Fruit fly (Drosophila melanogaster): ENCODE data around the gene out.

Gene out

DNA sequence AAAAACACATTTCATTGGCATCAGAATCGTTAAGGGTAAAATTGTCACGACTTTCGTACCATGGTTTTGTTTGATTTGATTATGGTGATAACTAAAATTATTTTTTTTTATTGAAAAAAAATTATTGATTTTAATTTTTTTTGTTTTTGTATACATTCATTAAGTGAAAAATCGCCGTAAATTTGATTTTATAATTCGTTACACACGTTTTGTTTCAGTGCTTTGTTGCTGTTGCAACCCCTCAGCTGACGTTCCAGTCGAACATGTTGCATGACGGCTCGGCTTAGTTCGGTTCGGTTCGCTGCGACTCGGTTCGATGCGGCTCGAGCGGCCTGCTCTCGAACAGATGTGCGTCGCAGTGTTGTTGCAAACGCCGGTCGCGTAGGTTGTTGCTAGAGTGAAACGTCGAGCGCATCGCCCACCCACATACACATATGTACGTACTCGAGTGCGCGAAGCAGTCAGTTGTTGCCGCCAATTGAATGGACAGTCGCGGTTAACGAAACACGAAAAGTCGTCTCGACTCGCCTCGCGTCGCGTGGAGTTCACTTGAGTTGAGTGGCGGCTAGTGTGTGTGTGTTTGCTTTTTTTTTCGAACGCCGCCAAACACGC lies 31.0 kb upstream of the out start, which contains the start of gene kek5 (continued):
- no peak for TF ChIP-seq vnd (GFP tag; IDR thresholded peaks at IDR 0.05; ENCODE audit: partially characterized antibody)
- peak; percentile 42 for TF ChIP-seq cwo (GFP tag; optimal IDR thresholded peaks at IDR 0.05)
- no peak for TF ChIP-seq CG11247 (GFP tag; IDR thresholded peaks at IDR 0.05)
- peak; percentile 31 for TF ChIP-seq HmgZ (tag; optimal IDR thresholded peaks at IDR 0.05)
- no peak for TF ChIP-seq CG9215 (GFP tag; IDR thresholded peaks at IDR 0.05)
- TF ChIP-seq CG14965 (GFP tag; optimal IDR thresholded peaks at IDR 0.05; ENCODE audit: borderline replicate concordance): no peak
- no peak for TF ChIP-seq prd (optimal IDR thresholded peaks at IDR 0.05)
- TF ChIP-seq prd (GFP tag; IDR thresholded peaks at IDR 0.05): no peak
- peak; percentile 30 for TF ChIP-seq lab (GFP tag; optimal IDR thresholded peaks at IDR 0.05)
- no peak for TF ChIP-seq bab2 (GFP tag; optimal IDR thresholded peaks at IDR 0.05)
- peak; percentile 69 for TF ChIP-seq gem (tag; optimal IDR thresholded peaks at IDR 0.05)
- TF ChIP-seq CG16779 (GFP tag; IDR thresholded peaks at IDR 0.05): no peak
- TF ChIP-seq CG18011 (GFP tag; optimal IDR thresholded peaks at IDR 0.05): no peak
- TF ChIP-seq pzg (GFP tag; optimal IDR thresholded peaks at IDR 0.05): no peak
- no peak for TF ChIP-seq Dref (GFP tag; IDR thresholded peaks at IDR 0.05)
- TF ChIP-seq p53 (GFP tag; optimal IDR thresholded peaks at IDR 0.05): no peak
- TF ChIP-seq CHES-1-like (GFP tag; optimal IDR thresholded peaks at IDR 0.05): no peak
- no peak for TF ChIP-seq onecut (GFP tag; IDR thresholded peaks at IDR 0.05)
- no peak for TF ChIP-seq CG3065 (GFP tag; optimal IDR thresholded peaks at IDR 0.05)
- no peak for TF ChIP-seq ara (GFP tag; IDR thresholded peaks at IDR 0.05)
- TF ChIP-seq trem (tag; optimal IDR thresholded peaks at IDR 0.05): peak; percentile 7
- peak; percentile 14 for TF ChIP-seq Hr3 (GFP tag; optimal IDR thresholded peaks at IDR 0.05)
- TF ChIP-seq CG18764 (GFP tag; optimal IDR thresholded peaks at IDR 0.05): no peak
- no peak for TF ChIP-seq CG4707 (GFP tag; optimal IDR thresholded peaks at IDR 0.05)
- TF ChIP-seq dpn (GFP tag; optimal IDR thresholded peaks at IDR 0.05): peak in 1 of 2 experiments; percentile 16
- no peak for TF ChIP-seq H15 (GFP tag; IDR thresholded peaks at IDR 0.05)
- no peak for TF ChIP-seq CG4328 (GFP tag; optimal IDR thresholded peaks at IDR 0.05)
- no peak for TF ChIP-seq sens-2 (GFP tag; IDR thresholded peaks at IDR 0.05)
- TF ChIP-seq twi (tag; optimal IDR thresholded peaks at IDR 0.05): no peak
- TF ChIP-seq CG8388 (GFP tag; optimal IDR thresholded peaks at IDR 0.05): peak; percentile 41
- no peak; the same call in 2 of the 3 replicates for TF ChIP-seq CG14050 (GFP tag; IDR thresholded peaks at IDR 0.05)
- no peak for TF ChIP-seq BEAF-32 (GFP tag; optimal IDR thresholded peaks at IDR 0.05)
- no peak for TF ChIP-seq CG15601 (tag; optimal IDR thresholded peaks at IDR 0.05)
- peak; percentile 37 for TF ChIP-seq dmrt11E (tag; optimal IDR thresholded peaks at IDR 0.05)
- 0 out of 3 replicates have a peak, but pooled peaks have one; percentile 38 for TF ChIP-seq gce (GFP tag; IDR thresholded peaks at IDR 0.05)
- TF ChIP-seq Bdp1 (GFP tag; optimal IDR thresholded peaks at IDR 0.05): no peak
- TF ChIP-seq mirr (GFP tag; optimal IDR thresholded peaks at IDR 0.05): no peak
- TF ChIP-seq CG6765 (GFP tag; optimal IDR thresholded peaks at IDR 0.05): no peak
- no peak for TF ChIP-seq ssp (GFP tag; IDR thresholded peaks at IDR 0.05)
- no peak for TF ChIP-seq D19B (GFP tag; optimal IDR thresholded peaks at IDR 0.05)
- TF ChIP-seq CG10267 (tag; optimal IDR thresholded peaks at IDR 0.05): peak; percentile 52
- peak; percentile 58 for TF ChIP-seq Drgx (GFP tag; IDR thresholded peaks at IDR 0.05)
- TF ChIP-seq bowl (GFP tag; IDR thresholded peaks at IDR 0.05): no peak
- no peak for TF ChIP-seq CG16815 (GFP tag; optimal IDR thresholded peaks at IDR 0.05)
- no peak for TF ChIP-seq HLH54F (GFP tag; optimal IDR thresholded peaks at IDR 0.05)
- no peak for TF ChIP-seq TFAM (GFP tag; optimal IDR thresholded peaks at IDR 0.05)
- no peak for TF ChIP-seq Elba2 (GFP tag; optimal IDR thresholded peaks at IDR 0.05)
- TF ChIP-seq yki (optimal IDR thresholded peaks at IDR 0.05): no peak
- no peak for TF ChIP-seq CG6854 (GFP tag; optimal IDR thresholded peaks at IDR 0.05)
- TF ChIP-seq CG2120 (GFP tag; optimal IDR thresholded peaks at IDR 0.05): peak; percentile 30
- no peak for TF ChIP-seq B-H2 (GFP tag; optimal IDR thresholded peaks at IDR 0.05)

Data from whole organism, embryonic.